Fruit fly (Drosophila melanogaster) whole organism, embryonic: ENCODE results near the gene Tao.

Experiments
- Aef1 ChIP-seq: fragments of 200-800 bp; sonication (Bioruptor generic); IDR thresholded peaks from 3 replicates; pipeline ENCODE4 v1.3.6; 2022; ENCODE audit warnings: missing biosample characterization, missing genetic modification characterization
- Bdp1 ChIP-seq: fragments of 200-800 bp; sonication (Bioruptor generic); optimal IDR thresholded peaks from 3 replicates; lab custom pipeline; 2016; ENCODE audit warnings: missing biosample characterization, missing genetic modification characterization
- CG11247 ChIP-seq: fragments of 200-800 bp; sonication (Bioruptor generic); IDR thresholded peaks from 2 replicates; pipeline ENCODE4 v1.3.6; 2022; ENCODE audit warnings: missing biosample characterization, missing genetic modification characterization
- CG12219 ChIP-seq: fragments of 200-800 bp; sonication (Bioruptor generic); optimal IDR thresholded peaks from 3 replicates; lab custom pipeline; 2018; ENCODE audit warnings: missing biosample characterization, mild to moderate bottlenecking, missing genetic modification characterization
- CG14710 ChIP-seq: fragments of 200-800 bp; sonication (Bioruptor generic); optimal IDR thresholded peaks from 3 replicates; lab custom pipeline; 2019; ENCODE audit warnings: missing biosample characterization, mild to moderate bottlenecking, missing genetic modification characterization, moderate library complexity
- CG1529 ChIP-seq: fragments of 200-800 bp; sonication (Bioruptor generic); optimal IDR thresholded peaks from 3 replicates; lab custom pipeline; 2018; ENCODE audit warnings: missing biosample characterization, missing genetic modification characterization
- CG15601 ChIP-seq: fragments of 200-800 bp; sonication (Bioruptor generic); optimal IDR thresholded peaks from 3 replicates; lab custom pipeline; 2019; ENCODE audit warnings: missing biosample characterization, mild to moderate bottlenecking, missing genetic modification characterization, moderate library complexity
- CG1602 ChIP-seq: fragments of 200-800 bp; sonication (Bioruptor generic); optimal IDR thresholded peaks from 3 replicates; lab custom pipeline; 2016; ENCODE audit warnings: missing biosample characterization, missing genetic modification characterization
- CG16813 ChIP-seq: fragments of 200-800 bp; sonication (Bioruptor generic); IDR thresholded peaks from 3 replicates; pipeline ENCODE4 v1.3.6; 2022; ENCODE audit warnings: missing biosample characterization, missing genetic modification characterization; ENCODE audit not compliant: partially characterized antibody
- CG17361 ChIP-seq: fragments of 200-800 bp; sonication (Bioruptor generic); IDR thresholded peaks from 3 replicates; pipeline ENCODE4 v1.3.6; 2022; ENCODE audit warnings: missing biosample characterization, missing genetic modification characterization
- CG17385 ChIP-seq: fragments of 200-800 bp; sonication (Bioruptor generic); optimal IDR thresholded peaks from 3 replicates; lab custom pipeline; 2018; ENCODE audit warnings: missing biosample characterization, mild to moderate bottlenecking, missing genetic modification characterization
- CG17612 ChIP-seq: fragments of 200-800 bp; sonication (Bioruptor generic); IDR thresholded peaks from 2 replicates; pipeline ENCODE4 v1.3.6; 2022; ENCODE audit warnings: missing biosample characterization, missing genetic modification characterization
- CG2202 ChIP-seq: fragments of 200-800 bp; sonication (Bioruptor generic); optimal IDR thresholded peaks from 2 replicates; lab custom pipeline; 2018; ENCODE audit warnings: missing biosample characterization, mild to moderate bottlenecking, missing genetic modification characterization
- CG3163 ChIP-seq: fragments of 200-800 bp; sonication (Bioruptor generic); optimal IDR thresholded peaks from 3 replicates; lab custom pipeline; 2016; ENCODE audit warnings: missing biosample characterization, missing genetic modification characterization
- CG3281 ChIP-seq: fragments of 200-800 bp; sonication (Bioruptor generic); optimal IDR thresholded peaks from 3 replicates; lab custom pipeline; 2017; ENCODE audit warnings: missing biosample characterization, mild to moderate bottlenecking, missing genetic modification characterization
- CG9797 ChIP-seq: fragments of 200-800 bp; sonication (Bioruptor generic); optimal IDR thresholded peaks from 3 replicates; lab custom pipeline; 2018; ENCODE audit warnings: missing biosample characterization, mild to moderate bottlenecking, missing genetic modification characterization
- CG9932 ChIP-seq: fragments of 200-800 bp; sonication (Bioruptor generic); IDR thresholded peaks from 2 replicates; pipeline ENCODE4 v1.3.6; 2022; ENCODE audit warnings: missing biosample characterization, missing genetic modification characterization
- Chrac-16 ChIP-seq: fragments of 200-800 bp; sonication (Bioruptor generic); optimal IDR thresholded peaks from 3 replicates; lab custom pipeline; 2016; ENCODE audit warnings: missing biosample characterization, missing genetic modification characterization
- D19A ChIP-seq: fragments of 200-800 bp; optimal IDR thresholded peaks from 3 replicates; lab custom pipeline; 2019; ENCODE audit warnings: missing biosample characterization, mild to moderate bottlenecking, missing genetic modification characterization, moderate library complexity
- Dip2 ChIP-seq: fragments of 200-800 bp; sonication (Bioruptor generic); IDR thresholded peaks from 2 replicates; pipeline ENCODE4 v1.3.6; 2022; ENCODE audit warnings: missing biosample characterization, missing genetic modification characterization
- Dp ChIP-seq: fragments of 200-800 bp; sonication (Bioruptor generic); optimal IDR thresholded peaks from 2 replicates; lab custom pipeline; 2018; ENCODE audit warnings: missing biosample characterization, mild to moderate bottlenecking, missing genetic modification characterization, moderate library complexity
- E2f2 ChIP-seq: fragments of 200-800 bp; sonication (Bioruptor generic); IDR thresholded peaks from 2 replicates; pipeline ENCODE4 v1.3.6; 2022; ENCODE audit warnings: missing biosample characterization, missing genetic modification characterization
- H2.0 ChIP-seq: fragments of 200-800 bp; sonication (Bioruptor generic); IDR thresholded peaks from 2 replicates; pipeline ENCODE4 v1.3.6; 2022; ENCODE audit warnings: missing biosample characterization, missing genetic modification characterization
- Kr ChIP-seq: fragments of 200-800 bp; sonication (Bioruptor generic); optimal IDR thresholded peaks from 2 replicates; lab custom pipeline; 2017; ENCODE audit warnings: missing biosample characterization, mild to moderate bottlenecking, missing genetic modification characterization
- Lpt ChIP-seq: fragments of >200 bp; optimal IDR thresholded peaks from 2 replicates; lab custom pipeline; 2018; ENCODE audit warnings: missing biosample characterization, missing genetic modification characterization
- MESR4 ChIP-seq: fragments of 200-800 bp; sonication (Bioruptor generic); optimal IDR thresholded peaks from 2 replicates; lab custom pipeline; 2018; ENCODE audit warnings: missing biosample characterization, mild to moderate bottlenecking, missing genetic modification characterization, moderate library complexity
- Sox102F ChIP-seq: fragments of 200-800 bp; sonication (Bioruptor generic); optimal IDR thresholded peaks from 2 replicates; lab custom pipeline; 2018; ENCODE audit warnings: missing biosample characterization, mild to moderate bottlenecking, missing genetic modification characterization, moderate library complexity
- Stat92E ChIP-seq, 3 experiments: fragments of >200 bp in 2 of 3; fragments of 200-800 bp in 1 of 3; sonication (Bioruptor generic) in 1 of 3; optimal IDR thresholded peaks; 2 replicates each; lab custom pipeline; 2017 to 2019; ENCODE audit warnings: missing biosample characterization in 3 of 3, missing genetic modification characterization in 3 of 3, mild to moderate bottlenecking in 1 of 3, moderate library complexity in 1 of 3
- amos ChIP-seq: fragments of 200-800 bp; sonication (Bioruptor generic); IDR thresholded peaks from 2 replicates; pipeline ENCODE4 v1.3.6; 2022; ENCODE audit warnings: missing biosample characterization, missing genetic modification characterization; ENCODE audit not compliant: partially characterized antibody
- ato ChIP-seq: fragments of 200-800 bp; sonication (Bioruptor generic); IDR thresholded peaks from 2 replicates; pipeline ENCODE4 v1.3.6; 2022; ENCODE audit warnings: missing biosample characterization, missing genetic modification characterization; ENCODE audit not compliant: partially characterized antibody
- cato ChIP-seq: fragments of 200-800 bp; sonication (Bioruptor generic); optimal IDR thresholded peaks from 2 replicates; lab custom pipeline; 2016; ENCODE audit warnings: missing biosample characterization, missing genetic modification characterization, borderline replicate concordance
- crc ChIP-seq: fragments of 200-800 bp; sonication (Bioruptor generic); optimal IDR thresholded peaks from 2 replicates; lab custom pipeline; 2016; ENCODE audit warnings: missing biosample characterization, missing genetic modification characterization
- eve ChIP-seq, 2 experiments: fragments of >200 bp; optimal IDR thresholded peaks; 2 replicates each; lab custom pipeline; 2017; ENCODE audit warnings: missing biosample characterization in 2 of 2, missing genetic modification characterization in 2 of 2
- ewg ChIP-seq: fragments of 200-800 bp; sonication (Bioruptor generic); optimal IDR thresholded peaks from 3 replicates; lab custom pipeline; 2017; ENCODE audit warnings: mild to moderate bottlenecking, missing biosample characterization, missing genetic modification reagents, missing genetic modification characterization
- exex ChIP-seq: fragments of 200-800 bp; sonication (Bioruptor generic); optimal IDR thresholded peaks from 4 replicates; lab custom pipeline; 2018; ENCODE audit warnings: missing biosample characterization, mild to moderate bottlenecking, missing genetic modification characterization, moderate library complexity
- grau ChIP-seq: fragments of 200-800 bp; optimal IDR thresholded peaks from 3 replicates; lab custom pipeline; 2019; ENCODE audit warnings: missing biosample characterization, mild to moderate bottlenecking, missing genetic modification characterization, moderate library complexity
- gro ChIP-seq: fragments of 200-800 bp; sonication (Bioruptor generic); optimal IDR thresholded peaks from 2 replicates; lab custom pipeline; 2016; ENCODE audit warnings: missing biosample characterization, missing genetic modification characterization
- gsb-n ChIP-seq: fragments of 200-800 bp; sonication (Bioruptor generic); optimal IDR thresholded peaks from 3 replicates; lab custom pipeline; 2018; ENCODE audit warnings: missing biosample characterization, mild to moderate bottlenecking, missing genetic modification characterization
- inv ChIP-seq: fragments of 200-800 bp; sonication (Bioruptor generic); IDR thresholded peaks from 2 replicates; pipeline ENCODE4 v1.3.6; 2022; ENCODE audit warnings: missing biosample characterization, missing genetic modification characterization; ENCODE audit not compliant: partially characterized antibody
- knrl ChIP-seq: fragments of 200-800 bp; sonication (Bioruptor generic); IDR thresholded peaks from 3 replicates; pipeline ENCODE4 v1.3.6; 2022; ENCODE audit warnings: missing biosample characterization, missing genetic modification characterization; ENCODE audit not compliant: partially characterized antibody
- lbe ChIP-seq: fragments of 200-800 bp; sonication (Bioruptor generic); optimal IDR thresholded peaks from 2 replicates; lab custom pipeline; 2016; ENCODE audit warnings: missing biosample characterization, mild to moderate bottlenecking, missing genetic modification characterization
- peb ChIP-seq: fragments of 200-800 bp; sonication (Bioruptor generic); IDR thresholded peaks from 2 replicates; pipeline ENCODE4 v1.3.6; 2022; ENCODE audit warnings: missing biosample characterization, missing genetic modification characterization
- pnt ChIP-seq: fragments of 200-800 bp; sonication (Bioruptor generic); optimal IDR thresholded peaks from 3 replicates; lab custom pipeline; 2016; ENCODE audit warnings: missing biosample characterization, missing genetic modification characterization
- pzg ChIP-seq: fragments of 200-800 bp; sonication (Bioruptor generic); optimal IDR thresholded peaks from 3 replicates; lab custom pipeline; 2018; ENCODE audit warnings: missing biosample characterization, mild to moderate bottlenecking, missing genetic modification characterization, moderate library complexity
- seq ChIP-seq: fragments of 200-800 bp; sonication (Bioruptor generic); IDR thresholded peaks from 2 replicates; pipeline ENCODE4 v1.3.6; 2022; ENCODE audit warnings: missing biosample characterization, missing genetic modification characterization
- sima ChIP-seq: fragments of 200-800 bp; sonication (Bioruptor generic); optimal IDR thresholded peaks from 2 replicates; lab custom pipeline; 2016; ENCODE audit warnings: missing biosample characterization, missing genetic modification characterization
- tap ChIP-seq: fragments of 200-800 bp; optimal IDR thresholded peaks from 3 replicates; lab custom pipeline; 2019; ENCODE audit warnings: missing biosample characterization, mild to moderate bottlenecking, missing genetic modification characterization, moderate library complexity
- tup ChIP-seq: fragments of 200-800 bp; sonication (Bioruptor generic); optimal IDR thresholded peaks from 2 replicates; lab custom pipeline; 2016; ENCODE audit warnings: missing biosample characterization, mild to moderate bottlenecking, missing genetic modification characterization, moderate library complexity
- unc-4 ChIP-seq: fragments of 200-800 bp; sonication (Bioruptor generic); IDR thresholded peaks from 2 replicates; pipeline ENCODE4 v1.3.6; 2022; ENCODE audit warnings: missing biosample characterization, missing genetic modification characterization; ENCODE audit not compliant: partially characterized antibody
- zen2 ChIP-seq: fragments of 200-800 bp; sonication (Bioruptor generic); IDR thresholded peaks from 3 replicates; pipeline ENCODE4 v1.3.6; 2022; ENCODE audit warnings: missing biosample characterization, missing genetic modification characterization; ENCODE audit not compliant: partially characterized antibody

Gene Tao

DNA sequence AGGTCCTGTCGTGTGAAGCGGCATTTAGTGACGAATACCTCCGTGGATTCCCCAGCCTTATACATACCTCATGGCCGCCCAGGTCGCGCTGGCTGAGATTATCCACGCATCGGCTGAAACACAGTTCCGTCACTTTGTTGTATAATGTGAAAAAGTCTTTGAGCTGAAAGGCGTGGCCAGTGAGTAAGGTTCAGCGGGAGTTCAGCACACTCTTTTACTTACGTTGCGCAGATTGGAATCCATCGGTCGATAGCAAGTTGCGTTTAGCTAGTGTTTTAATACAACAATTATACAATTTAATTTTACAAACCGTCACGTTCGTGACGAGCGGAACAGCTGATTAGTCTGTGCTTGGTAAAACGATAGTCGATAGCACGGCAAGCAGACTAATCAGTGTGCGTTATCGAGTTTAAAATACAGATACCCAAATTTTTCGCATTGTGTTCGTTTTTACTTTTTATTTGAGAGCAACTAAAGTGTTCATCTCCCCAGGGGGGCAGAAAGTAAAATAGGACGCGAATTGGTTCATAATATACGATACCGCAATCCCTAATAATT, 38.7 kb upstream of the Tao start, which contains the start of the genes Pstk and Tim9b (continued):
- TF ChIP-seq gsb-n (tag; lab: Kevin White, UChicago), result no peak
- no peak for TF ChIP-seq crc
- TF ChIP-seq gro (GFP tag; lab: Kevin White, UChicago), result no peak
- no peak for TF ChIP-seq CG3163 (GFP tag; lab: Kevin White, UChicago)
- no peak for TF ChIP-seq tap
- TF ChIP-seq sima, result no peak
- TF ChIP-seq CG12219 (GFP tag; lab: Kevin White, UChicago), result no peak
- TF ChIP-seq CG11247, result no peak
- TF ChIP-seq Aef1 (GFP tag; lab: Robert Waterston, UW), result no peak
- TF ChIP-seq Dp (GFP tag; lab: Kevin White, UChicago), result peak; percentile 77
- no peak for TF ChIP-seq CG1529 (GFP tag; lab: Kevin White, UChicago)
- TF ChIP-seq E2f2 (GFP tag; lab: Robert Waterston, UW), result peak; percentile 84
- TF ChIP-seq ewg (GFP tag; lab: Kevin White, UChicago), result no peak
- no peak for TF ChIP-seq Lpt
- no peak for TF ChIP-seq CG14710 (tag; lab: Kevin White, UChicago)
- TF ChIP-seq pzg (GFP tag; lab: Kevin White, UChicago), result peak; percentile 38
- TF ChIP-seq ato (GFP tag; lab: Robert Waterston, UW), result peak; percentile 21; the same call in 1 of the 2 replicates
- TF ChIP-seq CG16813, result peak; percentile 45; the same call in 1 of the 3 replicates
- no peak for TF ChIP-seq Chrac-16 (GFP tag; lab: Kevin White, UChicago)
- TF ChIP-seq CG2202 (tag; lab: Kevin White, UChicago), result no peak
- no peak for TF ChIP-seq Dip2
- TF ChIP-seq zen2 (GFP tag; lab: Robert Waterston, UW), result peak; percentile 45; the same call in 2 of the 3 replicates
- TF ChIP-seq CG15601 (tag; lab: Kevin White, UChicago), result no peak
- TF ChIP-seq Bdp1 (GFP tag; lab: Kevin White, UChicago), result no peak
- no peak for TF ChIP-seq Stat92E (GFP tag; optimal IDR thresholded peaks at IDR 0.05; lab: Kevin White, UChicago)
- no peak for TF ChIP-seq CG17385 (GFP tag; lab: Kevin White, UChicago)
- TF ChIP-seq knrl (GFP tag; lab: Robert Waterston, UW), result no peak
- TF ChIP-seq D19A (tag; lab: Kevin White, UChicago), result no peak
- TF ChIP-seq CG17612, result no peak
- TF ChIP-seq CG3281 (GFP tag; lab: Kevin White, UChicago), result no peak
- no peak for TF ChIP-seq cato (GFP tag; lab: Kevin White, UChicago)
- no peak for TF ChIP-seq grau (tag; lab: Kevin White, UChicago)
- peak; percentile 46 for TF ChIP-seq MESR4 (GFP tag; lab: Kevin White, UChicago)
- no peak for TF ChIP-seq lbe
- no peak for TF ChIP-seq eve (GFP tag; optimal IDR thresholded peaks at IDR 0.05; lab: Kevin White, UChicago)
- no peak for TF ChIP-seq Sox102F
- TF ChIP-seq tup (GFP tag; lab: Kevin White, UChicago), result no peak
- no peak for TF ChIP-seq H2.0 (GFP tag; lab: Robert Waterston, UW)
- no peak for TF ChIP-seq Kr
- TF ChIP-seq inv (GFP tag; lab: Robert Waterston, UW), result no peak
- TF ChIP-seq CG1602 (GFP tag; lab: Kevin White, UChicago), result no peak
- TF ChIP-seq exex (tag; lab: Kevin White, UChicago), result no peak
- TF ChIP-seq unc-4, result peak; percentile 46; the same call in 1 of the 2 replicates
- no peak for TF ChIP-seq peb (GFP tag; lab: Robert Waterston, UW)
- no peak for TF ChIP-seq CG9932 (GFP tag; lab: Robert Waterston, UW)
- peak; percentile 48; the same call in 1 of the 2 replicates for TF ChIP-seq amos
- TF ChIP-seq CG17361, result no peak
- no peak for TF ChIP-seq pnt (GFP tag; lab: Kevin White, UChicago)
- TF ChIP-seq CG9797, result no peak
- no peak for TF ChIP-seq seq (GFP tag; lab: Robert Waterston, UW)
